Worm (Caenorhabditis elegans): ENCODE data around the gene zig-6.

Gene zig-6

ce11 chrX:5210524-5210923, 21.6 kb upstream of the zig-6 start:
- TF ChIP-seq rbr-2 (tag; optimal IDR thresholded peaks at IDR 0.05) (no peak), lin-29 (GFP tag; IDR thresholded peaks at IDR 0.05) (no peak), hlh-11 (tag; optimal IDR thresholded peaks at IDR 0.05) (no peak), dmd-6 (GFP tag; IDR thresholded peaks at IDR 0.05) (0 out of 2 replicates have a peak, but pooled peaks have one; percentile 10), nhr-237 (tag; optimal IDR thresholded peaks at IDR 0.05) (no peak), attf-4 (tag; optimal IDR thresholded peaks at IDR 0.05) (no peak), fos-1 (tag; optimal IDR thresholded peaks at IDR 0.05) (no peak), tag-97 (GFP tag; IDR thresholded peaks at IDR 0.05) (no peak), ceh-62 (tag; optimal IDR thresholded peaks at IDR 0.05) (no peak), nhr-11 (tag; optimal IDR thresholded peaks at IDR 0.05) (no peak), hlh-30 (tag; optimal IDR thresholded peaks at IDR 0.05; ENCODE audit: insufficient read depth) (no peak), dmd-8 (GFP tag; IDR thresholded peaks at IDR 0.05) (no peak), lsy-2 (tag; optimal IDR thresholded peaks at IDR 0.05) (peak in 1 of 2 experiments; percentile 11), nhr-6 (tag; optimal IDR thresholded peaks at IDR 0.05) (no peak), aha-1 (tag) (peak; percentile 90), nhr-10 (tag; optimal IDR thresholded peaks at IDR 0.05) (no peak), daf-8 (GFP tag; IDR thresholded peaks at IDR 0.05) (no peak), nhr-102 (tag; optimal IDR thresholded peaks at IDR 0.05) (no peak), hif-1 (tag; optimal IDR thresholded peaks at IDR 0.05) (peak in 1 of 2 experiments; percentile 4), lin-13 (GFP tag; optimal IDR thresholded peaks at IDR 0.05) (no peak), hmg-1.1 (GFP tag; IDR thresholded peaks at IDR 0.05) (peak; percentile 34; the same call in 1 of the 2 replicates), unc-62 (GFP tag; optimal IDR thresholded peaks at IDR 0.05 in 1 of 2) (peak in 1 of 2 experiments; percentile 56), unc-62 (tag; optimal IDR thresholded peaks at IDR 0.05) (no peak), mep-1 (tag; optimal IDR thresholded peaks at IDR 0.05) (peak; percentile 42), ztf-11 (tag; optimal IDR thresholded peaks at IDR 0.05) (no peak), ctbp-1 (GFP tag; IDR thresholded peaks at IDR 0.05) (0 out of 2 replicates have a peak, but pooled peaks have one; percentile 44), pha-4 (GFP tag; IDR thresholded peaks at IDR 0.05) (no peak), pha-4 (tag; optimal IDR thresholded peaks at IDR 0.05) (peak; percentile 30), madf-5 (GFP tag; IDR thresholded peaks at IDR 0.05) (no peak), ces-1 (GFP tag; optimal IDR thresholded peaks at IDR 0.05) (no peak), aly-2 (tag; optimal IDR thresholded peaks at IDR 0.05) (no peak), spr-3 (GFP tag; optimal IDR thresholded peaks at IDR 0.05) (no peak), ceh-28 (tag; optimal IDR thresholded peaks at IDR 0.05) (no peak), mes-2 (tag; optimal IDR thresholded peaks at IDR 0.05; ENCODE audit: poor library complexity, severe bottlenecking) (peak; percentile 11)

ce11 chrX:5209429-5209828, 20.6 kb upstream of the zig-6 start:
- TF ChIP-seq F44E2.7 (GFP tag; IDR thresholded peaks at IDR 0.05) (no peak), ceh-20 (GFP tag; IDR thresholded peaks at IDR 0.05) (peak; percentile 19; the same call in 1 of the 2 replicates), hmg-1.1 (GFP tag; IDR thresholded peaks at IDR 0.05) (0 out of 2 replicates have a peak, but pooled peaks have one; percentile 26), dpl-1 (GFP tag; optimal IDR thresholded peaks at IDR 0.05) (no peak), nhr-11 (tag; optimal IDR thresholded peaks at IDR 0.05) (peak; percentile 42), saeg-2 (GFP tag; IDR thresholded peaks at IDR 0.05) (no peak), aha-1 (tag) (peak; percentile 93), lsy-2 (tag; optimal IDR thresholded peaks at IDR 0.05) (peak in 1 of 2 experiments; percentile 2), hif-1 (tag; optimal IDR thresholded peaks at IDR 0.05) (peak; percentile 19 to 97)

ce11 chrX:5208831-5209230, 20.0 kb upstream of the zig-6 start:
- peak in 1 of 2 experiments; percentile 87 for TF ChIP-seq unc-62 (GFP tag; optimal IDR thresholded peaks at IDR 0.05 in 1 of 2)
- TF ChIP-seq unc-62 (tag; optimal IDR thresholded peaks at IDR 0.05) = no peak
- TF ChIP-seq nhr-28 (tag; optimal IDR thresholded peaks at IDR 0.05) = peak; percentile 83
- no peak for TF ChIP-seq lin-29 (GFP tag; IDR thresholded peaks at IDR 0.05)
- no peak for TF ChIP-seq tra-1 (GFP tag; IDR thresholded peaks at IDR 0.05)
- TF ChIP-seq pqm-1 (tag; optimal IDR thresholded peaks at IDR 0.05) = peak; percentile 29
- TF ChIP-seq dve-1 (tag; optimal IDR thresholded peaks at IDR 0.05; ENCODE audit: insufficient read depth) = peak; percentile 0
